Comparison of ENCODE assay signal across 4 worm cellular contexts in the genomic region with DNA sequence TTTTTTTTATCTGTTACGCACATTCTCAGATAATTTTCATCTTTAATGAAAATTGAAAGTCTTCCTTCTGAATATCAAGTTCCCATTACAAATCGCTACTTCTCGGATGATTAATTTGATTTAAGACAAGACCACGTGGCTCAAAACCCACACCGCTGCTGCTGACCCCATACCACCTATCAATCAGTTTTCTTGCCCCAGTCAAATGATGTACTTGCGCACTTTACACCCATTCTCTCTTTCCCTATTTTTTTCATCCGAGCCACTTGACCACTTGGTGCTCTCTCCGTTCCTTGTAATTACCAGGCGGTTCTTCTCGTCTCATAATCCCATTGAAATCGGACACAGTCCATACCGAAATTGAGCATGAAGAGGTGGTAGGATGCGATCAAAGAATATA.
TF ChIP-seq lines count a peak whose summit lies in the region.

No protein-coding gene starts in this region.

TF ChIP-seq in whole organism, L1 larva, 84 proteins besides CTCF, POLR2A, EP300 and RAD21:
- TF ChIP-seq rnt-1 (tag; optimal IDR thresholded peaks at IDR 0.05; lab: Kevin White, UChicago) (peak; percentile 24), C04F5.9 (tag; optimal IDR thresholded peaks at IDR 0.05; lab: Kevin White, UChicago) (no peak), swsn-7 (tag; optimal IDR thresholded peaks at IDR 0.05; lab: Kevin White, UChicago) (no peak)
TF ChIP-seq in whole organism, L1 larva: peak in this region for 1.

TF ChIP-seq in whole organism, L3 larva, 47 proteins besides CTCF, POLR2A, EP300 and RAD21:
- peak; percentile 50 for TF ChIP-seq lin-39 (tag; optimal IDR thresholded peaks at IDR 0.05; lab: Kevin White, UChicago)
- TF ChIP-seq pqm-1 (tag; optimal IDR thresholded peaks at IDR 0.05; lab: Kevin White, UChicago), result no peak

TF ChIP-seq in whole organism, late embryonic, 69 proteins besides CTCF, POLR2A, EP300 and RAD21:
- TF ChIP-seq fax-1 (tag; optimal IDR thresholded peaks at IDR 0.05; lab: Kevin White, UChicago), result no peak
- TF ChIP-seq ceh-34 (tag; optimal IDR thresholded peaks at IDR 0.05; lab: Kevin White, UChicago), result no peak
- TF ChIP-seq unc-55 (GFP tag; optimal IDR thresholded peaks at IDR 0.05; lab: Kevin White, UChicago), result peak; percentile 52

TF ChIP-seq in whole organism, mixed stage, embryonic, 35 proteins besides CTCF, POLR2A, EP300 and RAD21:
- TF ChIP-seq hlh-1 (tag; optimal IDR thresholded peaks at IDR 0.05; lab: Kevin White, UChicago) (peak; percentile 81), nhr-76 (tag; optimal IDR thresholded peaks at IDR 0.05; lab: Kevin White, UChicago) (no peak), mls-2 (tag; optimal IDR thresholded peaks at IDR 0.05; lab: Kevin White, UChicago) (no peak), sptf-1 (tag; optimal IDR thresholded peaks at IDR 0.05; lab: Kevin White, UChicago) (no peak), pha-4 (tag; optimal IDR thresholded peaks at IDR 0.05; lab: Kevin White, UChicago) (no peak), unc-62 (GFP tag; optimal IDR thresholded peaks at IDR 0.05; lab: Kevin White, UChicago) (peak; percentile 56), nhr-28 (tag; optimal IDR thresholded peaks at IDR 0.05; lab: Kevin White, UChicago) (no peak), blmp-1 (tag; optimal IDR thresholded peaks at IDR 0.05; lab: Kevin White, UChicago) (no peak), nhr-2 (tag; optimal IDR thresholded peaks at IDR 0.05; lab: Kevin White, UChicago) (peak; percentile 16), nhr-237 (tag; optimal IDR thresholded peaks at IDR 0.05; lab: Kevin White, UChicago) (no peak), nhr-12 (tag; optimal IDR thresholded peaks at IDR 0.05; lab: Kevin White, UChicago) (no peak)

Comparison
In these comparisons a context has a peak if more than half of its experiments do, and no peak if none do; other contexts are left out.
1. Of the 10 proteins assayed by ChIP-seq in both whole organism, L1 larva and whole organism, late embryonic: peak only in whole organism, L1 larva: rnt-1; only in whole organism, late embryonic: none; in both: none; in neither: 9.